Fruit fly (Drosophila melanogaster) whole organism, embryonic: ENCODE data around the gene Cyp4ac2.

Experiments
- Awh ChIP-seq: fragments of 200-800 bp; sonication (Bioruptor generic); IDR thresholded peaks from 2 replicates; pipeline ENCODE4, ENCODE4 v1.3.6; 2022; ENCODE audit warnings: missing biosample characterization, missing genetic modification characterization
- Bdp1 ChIP-seq: fragments of 200-800 bp; sonication (Bioruptor generic); optimal IDR thresholded peaks from 3 replicates; lab custom pipeline; 2016; ENCODE audit warnings: missing biosample characterization, missing genetic modification characterization
- CG10462 ChIP-seq: fragments of 200-800 bp; sonication (Bioruptor generic); optimal IDR thresholded peaks from 2 replicates; lab custom pipeline; 2016; ENCODE audit warnings: missing biosample characterization, missing genetic modification characterization
- CG13287 ChIP-seq: fragments of 200-800 bp; sonication (Bioruptor generic); IDR thresholded peaks from 2 replicates; pipeline ENCODE4 v1.3.6; 2022; ENCODE audit warnings: missing biosample characterization, missing genetic modification characterization; ENCODE audit not compliant: partially characterized antibody
- CG1529 ChIP-seq: fragments of 200-800 bp; sonication (Bioruptor generic); optimal IDR thresholded peaks from 3 replicates; lab custom pipeline; 2018; ENCODE audit warnings: missing biosample characterization, missing genetic modification characterization
- CG1602 ChIP-seq: fragments of 200-800 bp; sonication (Bioruptor generic); optimal IDR thresholded peaks from 3 replicates; lab custom pipeline; 2016; ENCODE audit warnings: missing biosample characterization, missing genetic modification characterization
- CG1647 ChIP-seq: fragments of 200-800 bp; sonication (Bioruptor generic); optimal IDR thresholded peaks from 3 replicates; lab custom pipeline; 2016; ENCODE audit warnings: missing biosample characterization, missing genetic modification characterization
- CG17359 ChIP-seq: fragments of 200-800 bp; sonication (Bioruptor generic); optimal IDR thresholded peaks from 3 replicates; lab custom pipeline; 2018; ENCODE audit warnings: missing biosample characterization, mild to moderate bottlenecking, missing genetic modification characterization, moderate library complexity
- CG17912 ChIP-seq: fragments of 200-800 bp; sonication (Bioruptor generic); optimal IDR thresholded peaks from 2 replicates; lab custom pipeline; 2018; ENCODE audit warnings: missing biosample characterization, mild to moderate bottlenecking, missing genetic modification characterization
- CG4328 ChIP-seq: fragments of 200-800 bp; sonication (Bioruptor generic); optimal IDR thresholded peaks from 3 replicates; lab custom pipeline; 2017; ENCODE audit warnings: missing biosample characterization, missing genetic modification reagents, missing genetic modification characterization
- CG6254 ChIP-seq: fragments of 200-800 bp; sonication (Bioruptor generic); optimal IDR thresholded peaks from 3 replicates; lab custom pipeline; 2017; ENCODE audit warnings: mild to moderate bottlenecking, missing biosample characterization, missing genetic modification reagents, missing genetic modification characterization
- CG6272 ChIP-seq: fragments of 200-800 bp; sonication (Bioruptor generic); IDR thresholded peaks from 2 replicates; pipeline ENCODE4 v1.3.6; 2022; ENCODE audit warnings: missing biosample characterization, missing genetic modification characterization
- CG6854 ChIP-seq: fragments of 200-800 bp; sonication (Bioruptor generic); optimal IDR thresholded peaks from 3 replicates; lab custom pipeline; 2017; ENCODE audit warnings: missing biosample characterization, mild to moderate bottlenecking, missing genetic modification characterization
- CG8359 ChIP-seq: fragments of 200-800 bp; sonication (Bioruptor generic); optimal IDR thresholded peaks from 2 replicates; lab custom pipeline; 2017; ENCODE audit warnings: missing biosample characterization, mild to moderate bottlenecking, missing genetic modification characterization, borderline replicate concordance
- D19A ChIP-seq: fragments of 200-800 bp; optimal IDR thresholded peaks from 3 replicates; lab custom pipeline; 2019; ENCODE audit warnings: missing biosample characterization, mild to moderate bottlenecking, missing genetic modification characterization, moderate library complexity
- Dfd ChIP-seq, 2 experiments: fragments of >200 bp; optimal IDR thresholded peaks; 2 replicates each; lab custom pipeline; 2017; ENCODE audit warnings: missing biosample characterization in 2 of 2, missing genetic modification characterization in 2 of 2
- GATAe ChIP-seq: fragments of 200-800 bp; sonication (Bioruptor generic); conservative IDR thresholded peaks from 2 replicates; pipeline ENCODE4 v1.3.6; 2022; ENCODE audit warnings: missing biosample characterization, missing genetic modification characterization
- Hmr ChIP-seq: fragments of 200-800 bp; sonication (Bioruptor generic); optimal IDR thresholded peaks from 3 replicates; lab custom pipeline; 2017; ENCODE audit warnings: mild to moderate bottlenecking, missing biosample characterization, missing genetic modification reagents, missing genetic modification characterization
- Med ChIP-seq: fragments of 200-800 bp; sonication (Bioruptor generic); peaks from one replicate; lab custom pipeline; 2016; ENCODE audit warnings: missing biosample characterization, missing genetic modification characterization, mild to moderate bottlenecking, inconsistent platforms, moderate library complexity
- NC2α ChIP-seq: fragments of 200-800 bp; sonication (Bioruptor generic); optimal IDR thresholded peaks from 2 replicates; lab custom pipeline; 2016; ENCODE audit warnings: missing biosample characterization, missing genetic modification characterization
- Oli ChIP-seq: fragments of 200-800 bp; sonication (Bioruptor generic); optimal IDR thresholded peaks from 2 replicates; lab custom pipeline; 2018; ENCODE audit warnings: missing biosample characterization, mild to moderate bottlenecking, missing genetic modification characterization, moderate library complexity
- Opbp ChIP-seq: fragments of 200-800 bp; sonication (Bioruptor generic); IDR thresholded peaks from 3 replicates; pipeline ENCODE4 v1.3.6; 2022; ENCODE audit warnings: missing biosample characterization, missing genetic modification characterization; ENCODE audit not compliant: partially characterized antibody
- Rx ChIP-seq: fragments of 200-800 bp; sonication (Bioruptor generic); IDR thresholded peaks from 2 replicates; pipeline ENCODE4 v1.3.6; 2022; ENCODE audit warnings: missing biosample characterization, missing genetic modification characterization
- Xrp1 ChIP-seq: fragments of 200-800 bp; sonication (Bioruptor generic); IDR thresholded peaks from 2 replicates; pipeline ENCODE4 v1.3.6; 2022; ENCODE audit warnings: missing biosample characterization, missing genetic modification characterization
- corto ChIP-seq: fragments of 200-800 bp; sonication (Bioruptor generic); optimal IDR thresholded peaks from 2 replicates; lab custom pipeline; 2016; ENCODE audit warnings: missing biosample characterization, mild to moderate bottlenecking, missing genetic modification characterization, moderate library complexity
- dan ChIP-seq: fragments of 200-800 bp; sonication (Bioruptor generic); IDR thresholded peaks from 2 replicates; pipeline ENCODE4 v1.3.6; 2022; ENCODE audit warnings: missing biosample characterization, missing genetic modification characterization
- esg ChIP-seq: fragments of 200-800 bp; sonication (Bioruptor generic); conservative IDR thresholded peaks from 2 replicates; pipeline ENCODE4 v1.3.6; 2022; ENCODE audit warnings: missing biosample characterization, missing genetic modification characterization
- exex ChIP-seq: fragments of 200-800 bp; sonication (Bioruptor generic); optimal IDR thresholded peaks from 4 replicates; lab custom pipeline; 2018; ENCODE audit warnings: missing biosample characterization, mild to moderate bottlenecking, missing genetic modification characterization, moderate library complexity
- lab ChIP-seq: fragments of 200-800 bp; sonication (Bioruptor generic); optimal IDR thresholded peaks from 3 replicates; lab custom pipeline; 2017; ENCODE audit warnings: missing biosample characterization, missing genetic modification characterization, mild to moderate bottlenecking, moderate library complexity, missing genetic modification reagents
- oc ChIP-seq: fragments of 200-800 bp; sonication (Bioruptor generic); optimal IDR thresholded peaks from 2 replicates; lab custom pipeline; 2018; ENCODE audit warnings: missing biosample characterization, mild to moderate bottlenecking, missing genetic modification characterization, moderate library complexity
- org-1 ChIP-seq: fragments of 200-800 bp; sonication (Bioruptor generic); optimal IDR thresholded peaks from 2 replicates; lab custom pipeline; 2017; ENCODE audit warnings: missing biosample characterization, missing genetic modification characterization
- pan ChIP-seq, 4 experiments: fragments of >200 bp in 3 of 4; fragments of 200-800 bp in 1 of 4; sonication (Bioruptor generic) in 1 of 4; optimal IDR thresholded peaks in 3 of 4; IDR thresholded peaks in 1 of 4; 2 replicates each; pipeline versions ENCODE4 v1.3.6 to Lab custom; 2017 to 2022; ENCODE audit warnings: missing biosample characterization in 2 of 4, missing genetic modification characterization in 2 of 4, mixed read lengths in 1 of 4
- scrt ChIP-seq: fragments of 200-800 bp; sonication (Bioruptor generic); optimal IDR thresholded peaks from 2 replicates; lab custom pipeline; 2018; ENCODE audit warnings: missing biosample characterization, mild to moderate bottlenecking, missing genetic modification characterization, moderate library complexity
- sd ChIP-seq: fragments of 200-800 bp; sonication (Bioruptor generic); optimal IDR thresholded peaks from 3 replicates; lab custom pipeline; 2018; ENCODE audit warnings: missing biosample characterization, mild to moderate bottlenecking, missing genetic modification characterization, moderate library complexity
- sens ChIP-seq: fragments of 200-800 bp; sonication (Bioruptor generic); peaks from one replicate; lab custom pipeline; 2016; ENCODE audit warnings: missing biosample characterization, missing genetic modification characterization
- wdn ChIP-seq: fragments of 200-800 bp; sonication (Bioruptor generic); IDR thresholded peaks from 2 replicates; pipeline ENCODE4 v1.3.6; 2022; ENCODE audit warnings: missing biosample characterization, missing genetic modification characterization

Gene Cyp4ac2

dm6 chr2L:5261223-5261984 is 4.8 kb upstream of the Cyp4ac2 start (continued):
- TF ChIP-seq NC2α (no peak), CG8359 (GFP tag; lab: Kevin White, UChicago) (peak; percentile 69), esg (GFP tag; lab: Robert Waterston, UW) (no peak), Xrp1 (GFP tag; lab: Robert Waterston, UW) (peak; percentile 64; the same call in 1 of the 2 replicates), CG6272 (GFP tag; lab: Robert Waterston, UW) (no peak), CG10462 (no peak), CG4328 (no peak), Awh (GFP tag; lab: Robert Waterston, UW) (no peak), CG1647 (no peak), org-1 (GFP tag; lab: Kevin White, UChicago) (peak; percentile 1), pan (optimal IDR thresholded peaks at IDR 0.05; lab: Kevin White, UChicago) (no peak), pan (GFP tag; optimal IDR thresholded peaks at IDR 0.05 in 1 of 2, IDR thresholded peaks at IDR 0.05 in 1 of 2) (no peak), oc (tag; lab: Kevin White, UChicago) (peak; percentile 8), scrt (GFP tag; lab: Kevin White, UChicago) (peak; percentile 10), corto (GFP tag; lab: Kevin White, UChicago) (peak; percentile 74), Bdp1 (GFP tag; lab: Kevin White, UChicago) (no peak), Med (GFP tag; lab: Kevin White, UChicago) (peak; percentile 86), CG6254 (GFP tag; lab: Kevin White, UChicago) (peak; percentile 30), Hmr (GFP tag; lab: Kevin White, UChicago) (no peak), CG17359 (tag; lab: Kevin White, UChicago) (peak; percentile 7), Rx (GFP tag; lab: Robert Waterston, UW) (no peak), CG6854 (GFP tag; lab: Kevin White, UChicago) (no peak), Opbp (GFP tag; lab: Robert Waterston, UW) (no peak), CG17912 (GFP tag; lab: Kevin White, UChicago) (no peak), dan (GFP tag; lab: Robert Waterston, UW) (no peak), D19A (tag; lab: Kevin White, UChicago) (peak; percentile 19), wdn (no peak), GATAe (GFP tag; lab: Robert Waterston, UW) (no peak), CG13287 (GFP tag; lab: Robert Waterston, UW) (no peak), sd (tag; lab: Kevin White, UChicago) (no peak), Dfd (GFP tag; optimal IDR thresholded peaks at IDR 0.05; lab: Kevin White, UChicago) (no peak), CG1529 (no peak), Oli (tag; lab: Kevin White, UChicago) (no peak)

- TF ChIP-seq exex (tag; lab: Kevin White, UChicago) = peak; percentile 78
- peak; percentile 53 for TF ChIP-seq lab (GFP tag; lab: Kevin White, UChicago)
- peak; percentile 13 for TF ChIP-seq sens (GFP tag; lab: Kevin White, UChicago)
- no peak for TF ChIP-seq CG1602
Observed at dm6 chr2L:5263343-5264051, 2.7 kb upstream of the Cyp4ac2 start, which contains the start of gene Cyp4ac1. Cyp4ac1 (plus strand) TSS chr2L:5264001.
